Worm (Caenorhabditis elegans) whole organism, L4/young adult: ENCODE data around the gene nmat-1.

ENCODE experiments used
- W03F9.2 ChIP-seq: fragments of 150-350 bp; optimal IDR thresholded peaks from 2 replicates; lab custom pipeline; 2014; ENCODE audit warnings: missing biosample characterization, missing genetic modification characterization
- dao-5 ChIP-seq: sonication (generic microtip); optimal IDR thresholded peaks from 2 replicates; lab custom pipeline; 2016; ENCODE audit warnings: missing genotype, missing genetic modification characterization, moderate library complexity, missing compliant biosample characterization

ce11 chrX:12038728-12039127 lies 20.9 kb upstream of the nmat-1 start:
- TF ChIP-seq dao-5 (tag; lab: Kevin White, UChicago) (no peak), W03F9.2 (no peak)
